Worm (Caenorhabditis elegans) whole organism, L4 larva: Measurements from ENCODE around the gene col-146.

Experiments used
- ZK337.2 ChIP-seq: fragments of 200-800 bp; sonication (Bioruptor generic); IDR thresholded peaks from 2 replicates; pipeline ENCODE4 v1.3.6; 2022; ENCODE audit warnings: missing genetic modification reagents, missing genetic modification characterization, missing compliant biosample characterization
- ctbp-1 ChIP-seq: fragments of 200-800 bp; sonication (Bioruptor generic); IDR thresholded peaks from 2 replicates; pipeline ENCODE4 v1.3.6; 2022; ENCODE audit warnings: missing genetic modification reagents, missing genetic modification characterization, missing compliant biosample characterization
- dmd-6 ChIP-seq: fragments of 200-800 bp; sonication (Bioruptor generic); IDR thresholded peaks from 2 replicates; pipeline ENCODE4 v1.3.6; 2022; ENCODE audit warnings: missing genetic modification reagents, missing genetic modification characterization, missing compliant biosample characterization
- hlh-11 ChIP-seq: fragments of 200-800 bp; sonication (Bioruptor generic); optimal IDR thresholded peaks from 2 replicates; lab custom pipeline; 2018; ENCODE audit warnings: mild to moderate bottlenecking, missing genetic modification characterization, missing compliant biosample characterization
- hlh-30 ChIP-seq: sonication (generic microtip); optimal IDR thresholded peaks from 2 replicates; lab custom pipeline; 2017; ENCODE audit warnings: antibody characterized with exemption, mild to moderate bottlenecking, missing genetic modification characterization, missing compliant biosample characterization; ENCODE audit not compliant: insufficient read depth
- lim-7 ChIP-seq: fragments of 200-800 bp; sonication (Bioruptor generic); IDR thresholded peaks from 2 replicates; pipeline ENCODE4 v1.3.6; 2022; ENCODE audit warnings: missing genetic modification characterization, missing compliant biosample characterization
- lir-3 ChIP-seq: sonication (generic microtip); optimal IDR thresholded peaks from 2 replicates; lab custom pipeline; 2016; ENCODE audit warnings: mild to moderate bottlenecking, missing genetic modification characterization, missing compliant biosample characterization
- mes-2 ChIP-seq: sonication (generic microtip); optimal IDR thresholded peaks from 2 replicates; lab custom pipeline; 2016; ENCODE audit warnings: missing genotype, mild to moderate bottlenecking, missing genetic modification characterization, missing compliant biosample characterization; ENCODE audit not compliant: poor library complexity, severe bottlenecking
- mxl-3 ChIP-seq: fragments of 200-800 bp; sonication (Bioruptor generic); optimal IDR thresholded peaks from 2 replicates; lab custom pipeline; 2018; ENCODE audit warnings: mild to moderate bottlenecking, missing genetic modification characterization, missing compliant biosample characterization
- rbr-2 ChIP-seq: sonication (generic microtip); optimal IDR thresholded peaks from 2 replicates; lab custom pipeline; 2016; ENCODE audit warnings: missing genotype, missing genetic modification characterization, missing compliant biosample characterization
- unc-62 ChIP-seq, 3 experiments: fragments of 150-350 bp in 1 of 3; sonication (generic microtip); optimal IDR thresholded peaks in 2 of 3; peaks in 1 of 3; 1 replicate in 1 of 3; 2 replicates in 2 of 3; lab custom pipeline; 2014 to 2017; ENCODE audit warnings: missing biosample characterization in 3 of 3, missing genetic modification characterization in 3 of 3, missing genetic modification reagents in 3 of 3, missing genotype in 1 of 3
- zfp-3 ChIP-seq: fragments of 200-800 bp; sonication (Bioruptor generic); conservative IDR thresholded peaks from 2 replicates; pipeline ENCODE4 v1.3.6; 2022; ENCODE audit warnings: missing genetic modification reagents, missing genetic modification characterization, missing compliant biosample characterization
- zip-2 ChIP-seq: fragments of 150-350 bp; optimal IDR thresholded peaks from 2 replicates; lab custom pipeline; 2014; ENCODE audit warnings: missing biosample characterization, missing genetic modification characterization

The col-146 gene

ce11 chrV:9679166-9679565, 49.4 kb downstream of the col-146 start, which contains the start of gene ZK287.9 (continued):
- TF ChIP-seq rbr-2 (tag; lab: Kevin White, UChicago), result no peak
- TF ChIP-seq mes-2 (tag; lab: Kevin White, UChicago), result no peak
- TF ChIP-seq mxl-3 (GFP tag; lab: Kevin White, UChicago), result no peak
- TF ChIP-seq hlh-11 (tag; lab: Kevin White, UChicago), result peak; percentile 70
- peak; percentile 76 for TF ChIP-seq dmd-6 (GFP tag; lab: Robert Waterston, UW)
- no peak for TF ChIP-seq ctbp-1 (GFP tag; lab: Robert Waterston, UW)
- TF ChIP-seq lim-7, result no peak
- no peak for TF ChIP-seq zfp-3 (GFP tag; lab: Robert Waterston, UW)
- no peak for TF ChIP-seq ZK337.2 (GFP tag; lab: Robert Waterston, UW)

ce11 chrV:9680260-9680659, 50.5 kb downstream of the col-146 start:
- TF ChIP-seq hlh-30 (tag; lab: Kevin White, UChicago) (no peak), unc-62 (GFP tag; optimal IDR thresholded peaks at IDR 0.05 in 1 of 2; lab: Kevin White, UChicago) (peak in 1 of 2 experiments; percentile 91), unc-62 (tag; optimal IDR thresholded peaks at IDR 0.05; lab: Kevin White, UChicago) (no peak), lir-3 (tag; lab: Kevin White, UChicago) (no peak), zip-2 (no peak)
